Worm (Caenorhabditis elegans) whole organism, L2 larva: Measurements from ENCODE around the gene sru-17.
"Not testable (repeated sequence)": the region's sequence is repeated elsewhere in the genome, so short reads cannot be mapped to it uniquely, and the experiment has no call there.

Experiments used
- R02D3.7 ChIP-seq: fragments of 150-350 bp; optimal IDR thresholded peaks from 2 replicates; lab custom pipeline; 2014; ENCODE audit warnings: missing biosample characterization, missing genetic modification characterization
- Y55F3AM.14 ChIP-seq: fragments of 200-800 bp; sonication (Bioruptor generic); optimal IDR thresholded peaks from 2 replicates; lab custom pipeline; 2018; ENCODE audit warnings: mild to moderate bottlenecking, missing genetic modification characterization, missing compliant biosample characterization
- ZK546.5 ChIP-seq: sonication (generic microtip); optimal IDR thresholded peaks from 2 replicates; lab custom pipeline; 2017; ENCODE audit warnings: missing biosample characterization, missing genetic modification characterization
- alr-1 ChIP-seq: fragments of 150-350 bp; optimal IDR thresholded peaks from 2 replicates; lab custom pipeline; 2014; ENCODE audit warnings: missing biosample characterization, missing genetic modification characterization
- aly-2 ChIP-seq: fragments of 150-350 bp; optimal IDR thresholded peaks from 2 replicates; lab custom pipeline; 2014; ENCODE audit warnings: missing biosample characterization, missing genetic modification characterization
- ama-1 ChIP-seq: fragments of 150-350 bp; optimal IDR thresholded peaks from 2 replicates; lab custom pipeline; 2018; ENCODE audit warnings: inconsistent platforms
- blmp-1 ChIP-seq: sonication (generic microtip); optimal IDR thresholded peaks from 2 replicates; lab custom pipeline; 2017; ENCODE audit warnings: missing genetic modification characterization, mild to moderate bottlenecking, missing compliant biosample characterization, antibody characterized with exemption, moderate library complexity; ENCODE audit not compliant: insufficient read depth
- ceh-82 ChIP-seq: fragments of 150-350 bp; optimal IDR thresholded peaks from 2 replicates; lab custom pipeline; 2014; ENCODE audit warnings: missing biosample characterization, missing genetic modification characterization
- crh-2 ChIP-seq: sonication (generic microtip); optimal IDR thresholded peaks from 2 replicates; lab custom pipeline; 2017; ENCODE audit warnings: missing biosample characterization, missing genetic modification characterization
- egl-27 ChIP-seq: sonication (generic microtip); optimal IDR thresholded peaks from 3 replicates; lab custom pipeline; 2017; ENCODE audit warnings: missing biosample characterization, missing genetic modification reagents, missing genetic modification characterization
- elt-1 ChIP-seq: fragments of 150-350 bp; optimal IDR thresholded peaks from 2 replicates; lab custom pipeline; 2014; ENCODE audit warnings: missing biosample characterization, missing genetic modification characterization
- fos-1 ChIP-seq: fragments of 150-350 bp; optimal IDR thresholded peaks from 2 replicates; lab custom pipeline; 2014; ENCODE audit warnings: missing biosample characterization, missing genetic modification characterization
- lin-13 ChIP-seq: fragments of 150-350 bp; optimal IDR thresholded peaks from 2 replicates; lab custom pipeline; 2014; ENCODE audit warnings: missing biosample characterization, missing genetic modification reagents, missing genetic modification characterization
- lin-39 ChIP-seq: fragments of 150-350 bp; optimal IDR thresholded peaks from 2 replicates; lab custom pipeline; 2014; ENCODE audit warnings: missing biosample characterization, missing genetic modification reagents, missing genetic modification characterization
- lsy-2 ChIP-seq, 2 experiments: fragments of 150-350 bp in 1 of 2; sonication (generic microtip) in 1 of 2; optimal IDR thresholded peaks; 2 replicates each; lab custom pipeline; 2014 to 2017; ENCODE audit warnings: missing biosample characterization in 2 of 2, missing genetic modification characterization in 2 of 2
- mab-5 ChIP-seq: fragments of 150-350 bp; optimal IDR thresholded peaks from 2 replicates; lab custom pipeline; 2014; ENCODE audit warnings: missing biosample characterization, missing genetic modification characterization
- mbf-1 ChIP-seq: sonication (generic microtip); optimal IDR thresholded peaks from 2 replicates; lab custom pipeline; 2017; ENCODE audit warnings: missing biosample characterization, missing genetic modification characterization
- mdl-1 ChIP-seq, 2 experiments: fragments of 150-350 bp in 1 of 2; sonication (generic microtip) in 1 of 2; optimal IDR thresholded peaks; 2 replicates each; lab custom pipeline; 2017; ENCODE audit warnings: missing biosample characterization in 2 of 2, missing genetic modification characterization in 2 of 2
- nhr-10 ChIP-seq: sonication (generic microtip); optimal IDR thresholded peaks from 2 replicates; lab custom pipeline; 2017; ENCODE audit warnings: missing biosample characterization, missing genetic modification characterization
- nhr-11 ChIP-seq: fragments of 150-350 bp; optimal IDR thresholded peaks from 2 replicates; lab custom pipeline; 2014; ENCODE audit warnings: missing biosample characterization, missing genetic modification characterization
- nhr-12 ChIP-seq: fragments of 150-350 bp; optimal IDR thresholded peaks from 2 replicates; lab custom pipeline; 2014; ENCODE audit warnings: missing biosample characterization, missing genetic modification characterization
- nhr-129 ChIP-seq: fragments of 150-350 bp; optimal IDR thresholded peaks from 2 replicates; lab custom pipeline; 2014; ENCODE audit warnings: missing biosample characterization, missing genetic modification characterization
- nhr-21 ChIP-seq: fragments of 150-350 bp; optimal IDR thresholded peaks from 2 replicates; lab custom pipeline; 2014; ENCODE audit warnings: missing biosample characterization, missing genetic modification characterization
- nhr-25 ChIP-seq: fragments of 150-350 bp; sonication (generic microtip); optimal IDR thresholded peaks from 3 replicates; lab custom pipeline; 2014; ENCODE audit warnings: missing biosample characterization, missing genetic modification characterization
- nhr-6 ChIP-seq: fragments of 150-350 bp; optimal IDR thresholded peaks from 2 replicates; lab custom pipeline; 2014; ENCODE audit warnings: missing biosample characterization, missing genetic modification characterization
- peb-1 ChIP-seq: fragments of 150-350 bp; optimal IDR thresholded peaks from 2 replicates; lab custom pipeline; 2014; ENCODE audit warnings: missing biosample characterization, missing genetic modification characterization
- sem-4 ChIP-seq: fragments of 150-350 bp; optimal IDR thresholded peaks from 2 replicates; lab custom pipeline; 2014; ENCODE audit warnings: missing biosample characterization, missing genetic modification reagents, missing genetic modification characterization
- skn-1 ChIP-seq: sonication (generic microtip); optimal IDR thresholded peaks from 2 replicates; lab custom pipeline; 2017; ENCODE audit warnings: missing biosample characterization, missing genetic modification characterization
- sma-3 ChIP-seq: sonication (generic microtip); optimal IDR thresholded peaks from 2 replicates; lab custom pipeline; 2016; ENCODE audit warnings: missing genetic modification reagents, missing genetic modification characterization, missing compliant biosample characterization
- sma-9 ChIP-seq, 2 experiments: fragments of 150-350 bp in 1 of 2; sonication (generic microtip) in 1 of 2; optimal IDR thresholded peaks; 2 replicates each; lab custom pipeline; 2014 to 2016; ENCODE audit warnings: missing genetic modification characterization in 2 of 2, mild to moderate bottlenecking in 1 of 2, missing biosample characterization in 1 of 2, missing compliant biosample characterization in 1 of 2, missing genetic modification reagents in 1 of 2, moderate library complexity in 1 of 2
- snpc-4 ChIP-seq: fragments of 150-350 bp; optimal IDR thresholded peaks from 2 replicates; lab custom pipeline; 2014; ENCODE audit warnings: missing biosample characterization, missing genetic modification characterization
- ztf-1 ChIP-seq: fragments of 200-800 bp; sonication (Bioruptor generic); conservative IDR thresholded peaks from 2 replicates; pipeline ENCODE4 v1.3.6; 2022; ENCODE audit warnings: missing genetic modification characterization, missing compliant biosample characterization
- ztf-11 ChIP-seq: sonication (generic microtip); optimal IDR thresholded peaks from 2 replicates; lab custom pipeline; 2017; ENCODE audit warnings: missing biosample characterization, missing genetic modification characterization
- ztf-4 ChIP-seq: fragments of 150-350 bp; optimal IDR thresholded peaks from 2 replicates; lab custom pipeline; 2014; ENCODE audit warnings: missing biosample characterization, missing genetic modification characterization

sru-17 gene

DNA sequence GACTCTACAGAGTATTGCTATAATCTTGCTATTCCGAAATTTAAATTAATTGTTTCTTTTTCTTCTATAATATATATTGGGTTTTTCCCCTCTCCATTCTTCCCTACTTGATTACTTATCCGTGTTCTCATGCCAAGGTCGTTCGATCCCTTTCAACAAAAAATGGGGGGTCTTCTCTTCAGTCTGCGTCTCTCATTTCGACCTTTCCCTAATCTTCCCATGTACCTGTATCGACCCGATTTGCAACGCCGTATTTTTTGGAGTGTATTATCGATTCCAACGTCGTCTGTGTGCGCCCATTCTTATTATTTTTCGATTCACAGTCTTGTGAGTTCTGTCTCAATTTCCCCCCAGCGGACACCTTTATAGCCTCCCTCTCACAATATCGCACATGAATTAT, 37.7 kb upstream of the sru-17 start:
- no peak for TF ChIP-seq egl-27 (tag; lab: Kevin White, UChicago)
- TF ChIP-seq R02D3.7, result no peak
- TF ChIP-seq nhr-12 (tag; lab: Kevin White, UChicago), result no peak
- no peak for TF ChIP-seq ztf-11 (tag; lab: Kevin White, UChicago)
- peak; percentile 51 for TF ChIP-seq nhr-129 (tag; lab: Kevin White, UChicago)
- TF ChIP-seq ceh-82 (tag; lab: Kevin White, UChicago), result no peak
- TF ChIP-seq nhr-25 (tag; lab: Kevin White, UChicago), result peak; percentile 30
- no peak for TF ChIP-seq alr-1 (tag; lab: Kevin White, UChicago)
- no peak for TF ChIP-seq blmp-1
- TF ChIP-seq sem-4 (tag; lab: Kevin White, UChicago), result no peak
- no peak for TF ChIP-seq snpc-4
- TF ChIP-seq mbf-1 (tag; lab: Kevin White, UChicago), result no peak
- no peak for TF ChIP-seq ztf-1

DNA sequence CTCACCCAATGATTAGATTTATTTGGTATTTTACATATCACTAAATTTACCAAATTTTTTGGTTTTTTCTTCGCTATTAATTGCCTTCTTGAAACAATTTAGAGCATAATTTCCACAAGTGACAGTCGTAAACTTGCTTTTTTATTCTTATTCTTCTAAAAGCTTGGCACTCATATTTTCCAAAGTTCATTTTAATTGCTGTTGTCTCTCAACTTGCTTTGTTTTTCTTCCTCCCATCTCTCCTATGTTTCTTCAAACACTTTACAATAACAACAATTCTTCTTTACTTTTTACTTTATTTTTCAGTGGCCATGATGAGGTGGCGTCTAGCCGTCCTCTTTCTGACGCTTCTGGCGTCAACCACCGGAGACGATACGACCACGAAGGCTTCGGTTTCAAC, 37.1 kb upstream of the sru-17 start, which contains the start of gene igdb-2:
Gene igdb-2, plus strand, starts transcription at position 301 of the 400 bp plus-strand sequence.
- TF ChIP-seq fos-1 (tag; lab: Kevin White, UChicago), result no peak
- no peak for TF ChIP-seq ceh-82 (tag; lab: Kevin White, UChicago)
- no peak for TF ChIP-seq peb-1 (tag; lab: Kevin White, UChicago)
- TF ChIP-seq aly-2 (tag; lab: Kevin White, UChicago), result no peak
- no peak for TF ChIP-seq Y55F3AM.14

ce11 chrIV:12476942-12477341, 28.6 kb upstream of the sru-17 start, which contains the start of gene T04A11.1:
Gene T04A11.1, minus strand, starts transcription at chrIV:12477042.
- TF ChIP-seq nhr-12 (tag; lab: Kevin White, UChicago); lsy-2 (tag; optimal IDR thresholded peaks at IDR 0.05; lab: Kevin White, UChicago); mdl-1 (tag; optimal IDR thresholded peaks at IDR 0.05; lab: Kevin White, UChicago): not testable (repeated sequence)

DNA sequence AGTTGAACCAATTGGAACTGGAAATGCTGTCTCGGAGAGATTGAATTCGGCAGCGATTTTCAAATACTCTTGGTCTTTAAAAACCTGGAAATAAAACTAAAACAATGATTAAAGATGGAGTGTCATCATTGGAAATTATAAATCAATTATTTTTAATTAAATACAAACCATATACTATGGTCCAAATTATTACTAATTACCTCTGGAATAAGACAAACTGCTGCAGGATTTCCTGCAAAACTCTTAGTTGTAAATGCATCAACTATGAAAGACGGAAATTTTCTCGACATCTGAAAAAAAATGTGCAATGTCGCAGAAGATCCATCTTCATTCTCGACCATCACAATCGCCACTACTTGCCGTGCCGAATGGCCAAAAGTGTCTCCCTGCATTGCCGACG, 26.8 kb upstream of the sru-17 start, which contains the start of gene igdb-1:
Gene igdb-1, plus strand, starts transcription at position 301 of the 400 bp plus-strand sequence.
- TF ChIP-seq egl-27 (tag; lab: Kevin White, UChicago); lsy-2 (tag; optimal IDR thresholded peaks at IDR 0.05; lab: Kevin White, UChicago); ama-1 (lab: Kevin White, UChicago): not testable (repeated sequence)

ce11 chrIV:12484479-12484878, 21.0 kb upstream of the sru-17 start, which contains the start of gene T04A11.4:
Gene T04A11.4, minus strand, starts transcription at chrIV:12484579.
- TF ChIP-seq ceh-82 (tag; lab: Kevin White, UChicago); elt-1 (tag; lab: Kevin White, UChicago); Y55F3AM.14: not testable (repeated sequence)

- TF ChIP-seq nhr-11 (tag; lab: Kevin White, UChicago), result no peak
- TF ChIP-seq mdl-1 (tag; optimal IDR thresholded peaks at IDR 0.05; lab: Kevin White, UChicago), result no peak
- no peak for TF ChIP-seq sma-9 (GFP tag; optimal IDR thresholded peaks at IDR 0.05; lab: Kevin White, UChicago)
- TF ChIP-seq sma-9 (tag; optimal IDR thresholded peaks at IDR 0.05; lab: Kevin White, UChicago), result no peak
- TF ChIP-seq nhr-129 (tag; lab: Kevin White, UChicago), result no peak
- TF ChIP-seq nhr-10, result no peak
- TF ChIP-seq ztf-4, result no peak
- TF ChIP-seq R02D3.7, result no peak
- TF ChIP-seq ZK546.5 (tag; lab: Kevin White, UChicago), result no peak
- TF ChIP-seq nhr-21, result no peak
- TF ChIP-seq nhr-6 (tag; lab: Kevin White, UChicago), result no peak
- no peak for TF ChIP-seq sma-3
- TF ChIP-seq mab-5 (tag; lab: Kevin White, UChicago), result no peak
Observed at ce11 chrIV:12487194-12487593, 18.3 kb upstream of the sru-17 start, which contains the start of gene sru-26. Gene sru-26, plus strand, starts transcription at chrIV:12487494.

- TF ChIP-seq nhr-12 (tag; lab: Kevin White, UChicago), result no peak
- no peak for TF ChIP-seq egl-27 (tag; lab: Kevin White, UChicago)
- TF ChIP-seq crh-2, result no peak
- no peak for TF ChIP-seq skn-1
- TF ChIP-seq lin-13 (GFP tag; lab: Kevin White, UChicago), result no peak
- no peak for TF ChIP-seq mab-5 (tag; lab: Kevin White, UChicago)
- TF ChIP-seq lin-39, result no peak
Observed at ce11 chrIV:12490491-12490890, 15.0 kb upstream of the sru-17 start, which contains the start of gene him-6. Gene him-6, plus strand, starts transcription at chrIV:12490791.
